Fruit fly (Drosophila melanogaster): Measurements from ENCODE around the gene mus304.
A peak's percentile ranks its signal among the peaks of the same experiment; 100 is the strongest.

mus304 gene

DNA sequence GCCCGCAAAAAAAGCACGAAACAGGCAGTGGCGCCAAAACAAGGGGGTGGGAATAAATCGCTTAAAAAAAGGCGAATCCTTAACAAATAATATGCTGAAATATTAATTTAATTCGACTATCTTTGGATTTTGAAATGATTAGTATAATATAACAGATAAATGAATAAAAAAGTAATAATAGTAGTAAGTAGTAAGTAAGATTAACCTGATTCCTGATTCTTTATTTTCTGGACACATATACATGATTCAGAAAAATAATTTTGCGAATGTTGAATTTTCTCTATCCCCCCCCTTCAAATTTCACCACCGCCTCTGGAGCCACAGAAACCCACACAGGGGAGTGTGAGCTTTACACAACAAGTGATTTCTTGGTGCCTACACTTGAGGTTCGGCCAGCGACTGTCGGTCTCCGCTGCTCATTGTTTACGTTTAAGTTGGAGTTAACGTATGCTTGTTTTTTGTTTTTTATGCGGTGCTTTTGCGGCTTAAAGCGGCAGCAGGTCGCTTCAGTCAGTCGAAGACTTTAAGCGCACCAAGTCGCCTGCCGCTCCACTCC lies 38.9 kb downstream of the mus304 start, which contains the start of gene CG7330 (continued):
- TF ChIP-seq B-H1 (GFP tag; IDR thresholded peaks at IDR 0.05) (peak; percentile 83; the same call in 2 of the 3 replicates), CG13123 (GFP tag; optimal IDR thresholded peaks at IDR 0.05) (peak; percentile 72), ttk (GFP tag; IDR thresholded peaks at IDR 0.05) (peak; percentile 91), eve (GFP tag; optimal IDR thresholded peaks at IDR 0.05) (peak in 1 of 2 experiments; percentile 98), CG1647 (GFP tag; optimal IDR thresholded peaks at IDR 0.05) (peak; percentile 36), CG4424 (GFP tag; optimal IDR thresholded peaks at IDR 0.05) (peak; percentile 90), nom (GFP tag; optimal IDR thresholded peaks at IDR 0.05) (peak; percentile 66), CG14667 (GFP tag; IDR thresholded peaks at IDR 0.05) (peak; percentile 80), CG4282 (GFP tag; optimal IDR thresholded peaks at IDR 0.05) (no peak), CG3065 (GFP tag; optimal IDR thresholded peaks at IDR 0.05) (peak; percentile 47), Doc2 (GFP tag; IDR thresholded peaks at IDR 0.05) (peak; percentile 21; the same call in 1 of the 2 replicates), Ssrp (tag; optimal IDR thresholded peaks at IDR 0.05) (peak; percentile 92), CG2120 (GFP tag; optimal IDR thresholded peaks at IDR 0.05) (peak; percentile 82), Optix (GFP tag; IDR thresholded peaks at IDR 0.05) (no peak), CG30403 (GFP tag; optimal IDR thresholded peaks at IDR 0.05) (peak; percentile 96), CG15601 (tag; optimal IDR thresholded peaks at IDR 0.05) (peak; percentile 79), pho (GFP tag; optimal IDR thresholded peaks at IDR 0.05) (peak; percentile 55), Kr (GFP tag; optimal IDR thresholded peaks at IDR 0.05) (no peak), zf30C (GFP tag; optimal IDR thresholded peaks at IDR 0.05) (no peak), amos (GFP tag; IDR thresholded peaks at IDR 0.05; ENCODE audit: partially characterized antibody) (no peak), HLH54F (GFP tag; optimal IDR thresholded peaks at IDR 0.05) (peak; percentile 31), gcm (GFP tag; optimal IDR thresholded peaks at IDR 0.05) (peak; percentile 89), CG12659 (GFP tag; optimal IDR thresholded peaks at IDR 0.05) (peak; percentile 97), MESR4 (GFP tag; optimal IDR thresholded peaks at IDR 0.05) (no peak), ap (GFP tag; IDR thresholded peaks at IDR 0.05) (peak; percentile 72), D (optimal IDR thresholded peaks at IDR 0.05) (no peak), D (GFP tag; optimal IDR thresholded peaks at IDR 0.05) (peak; percentile 85), CG1602 (GFP tag; optimal IDR thresholded peaks at IDR 0.05) (peak; percentile 81), CG1832 (GFP tag; optimal IDR thresholded peaks at IDR 0.05) (no peak), CG6813 (GFP tag; optimal IDR thresholded peaks at IDR 0.05) (peak; percentile 84), Opbp (GFP tag; IDR thresholded peaks at IDR 0.05; ENCODE audit: partially characterized antibody) (no peak), ash1 (GFP tag; optimal IDR thresholded peaks at IDR 0.05) (no peak), CG2129 (GFP tag; IDR thresholded peaks at IDR 0.05; ENCODE audit: partially characterized antibody) (no peak), Hmr (GFP tag; optimal IDR thresholded peaks at IDR 0.05) (peak; percentile 95), CG3163 (GFP tag; optimal IDR thresholded peaks at IDR 0.05) (no peak), Sry-β (GFP tag; optimal IDR thresholded peaks at IDR 0.05) (no peak), Bteb2 (GFP tag; optimal IDR thresholded peaks at IDR 0.05) (peak; percentile 66), HmgZ (tag; optimal IDR thresholded peaks at IDR 0.05) (peak; percentile 93), Ptx1 (GFP tag; IDR thresholded peaks at IDR 0.05) (peak; percentile 94), nerfin-1 (tag; optimal IDR thresholded peaks at IDR 0.05) (peak; percentile 92), CG10366 (GFP tag; IDR thresholded peaks at IDR 0.05) (peak; percentile 84), CG18764 (GFP tag; optimal IDR thresholded peaks at IDR 0.05) (peak; percentile 73), pfk (GFP tag; optimal IDR thresholded peaks at IDR 0.05) (no peak), CG18599 (GFP tag; optimal IDR thresholded peaks at IDR 0.05) (peak; percentile 94), ham (GFP tag; IDR thresholded peaks at IDR 0.05) (no peak), so (GFP tag; IDR thresholded peaks at IDR 0.05) (peak; percentile 94; the same call in 2 of the 3 replicates), Hr51 (GFP tag; optimal IDR thresholded peaks at IDR 0.05) (peak; percentile 39 to 99), br (optimal IDR thresholded peaks at IDR 0.05) (no peak), CG17568 (GFP tag; optimal IDR thresholded peaks at IDR 0.05) (peak; percentile 72), mld (GFP tag; IDR thresholded peaks at IDR 0.05; ENCODE audit: partially characterized antibody) (no peak)
